Worm (Caenorhabditis elegans): ENCODE data around the gene dop-3.
A peak's percentile ranks its signal among the peaks of the same experiment; 100 is the strongest.

dop-3 gene

DNA sequence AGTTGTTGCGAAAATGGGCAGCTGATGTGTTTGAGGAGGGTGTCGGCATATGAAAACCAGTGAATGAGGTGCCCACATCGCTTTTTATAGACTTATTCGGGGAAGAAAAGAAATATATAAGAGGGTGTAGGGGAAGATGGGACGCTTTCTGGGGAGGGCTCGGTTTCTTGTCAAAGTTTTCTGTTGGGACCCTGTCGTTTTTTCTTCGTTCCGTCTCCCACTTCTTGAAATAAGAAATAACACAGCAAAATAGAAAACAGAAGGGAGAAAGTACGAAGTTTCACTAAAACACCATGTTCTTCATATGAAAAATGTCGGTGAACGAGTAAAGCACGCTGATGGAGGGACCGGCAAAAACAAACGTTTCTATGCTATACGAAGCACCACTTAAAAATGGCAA lies at the start of gene dop-3:
Gene dop-3, minus strand, starts transcription at position 101 of the 400 bp plus-strand sequence.
- no peak for TF ChIP-seq mel-28 (tag; optimal IDR thresholded peaks at IDR 0.05; ENCODE audit: borderline replicate concordance)
- no peak for TF ChIP-seq nhr-179 (tag; optimal IDR thresholded peaks at IDR 0.05)
- TF ChIP-seq Y53G8AR.9 (GFP tag; conservative IDR thresholded peaks at IDR 0.05), result no peak
- no peak for TF ChIP-seq zfh-2 (GFP tag; conservative IDR thresholded peaks at IDR 0.05)
- no peak for TF ChIP-seq cebp-2 (GFP tag; IDR thresholded peaks at IDR 0.05)
- no peak for TF ChIP-seq lir-1 (GFP tag; conservative IDR thresholded peaks at IDR 0.05)
- no peak for TF ChIP-seq madf-6 (GFP tag; IDR thresholded peaks at IDR 0.05)
- no peak for TF ChIP-seq hlh-26 (GFP tag; conservative IDR thresholded peaks at IDR 0.05)
- no peak for TF ChIP-seq hmg-20 (GFP tag; IDR thresholded peaks at IDR 0.05)
- TF ChIP-seq hlh-12 (tag; optimal IDR thresholded peaks at IDR 0.05), result no peak
- TF ChIP-seq C06A6.2 (GFP tag; conservative IDR thresholded peaks at IDR 0.05), result no peak
- no peak for TF ChIP-seq ceh-79 (tag; optimal IDR thresholded peaks at IDR 0.05)
- no peak for TF ChIP-seq pha-4 (tag; optimal IDR thresholded peaks at IDR 0.05)
- no peak for TF ChIP-seq ztf-25 (GFP tag; IDR thresholded peaks at IDR 0.05)

DNA sequence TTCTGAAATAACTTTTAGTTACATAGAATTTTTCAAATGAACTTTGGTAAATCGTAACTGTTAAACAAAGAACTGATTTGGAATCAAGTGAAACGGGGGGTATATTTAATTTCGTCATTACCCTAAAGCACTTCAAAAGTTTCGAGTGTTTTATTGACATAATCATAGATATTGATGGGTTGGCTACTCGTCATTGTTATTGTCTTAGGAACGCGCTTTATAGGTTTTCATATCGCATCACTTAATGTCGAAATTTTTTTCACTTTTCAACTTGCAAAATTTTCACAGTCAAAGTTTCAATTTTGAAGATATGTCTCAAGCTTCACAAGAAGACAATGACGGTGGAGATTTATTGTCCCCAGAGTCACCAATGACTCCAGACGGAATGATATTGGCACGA lies 49.2 kb upstream of the dop-3 start, which contains the start of gene kqt-1:
Gene kqt-1, plus strand, starts transcription at position 301 of the 400 bp plus-strand sequence.
- TF ChIP-seq him-1 (tag; optimal IDR thresholded peaks at IDR 0.05) (no peak), F33H1.4 (GFP tag; IDR thresholded peaks at IDR 0.05) (no peak), lin-26 (GFP tag; IDR thresholded peaks at IDR 0.05) (no peak), die-1 (tag; optimal IDR thresholded peaks at IDR 0.05) (no peak), dpff-1 (tag; optimal IDR thresholded peaks at IDR 0.05) (no peak), ccch-3 (GFP tag; optimal IDR thresholded peaks at IDR 0.05) (no peak), ceh-100 (GFP tag; IDR thresholded peaks at IDR 0.05) (no peak), Y53F4B.3 (GFP tag; IDR thresholded peaks at IDR 0.05) (no peak), lin-35 (GFP tag; optimal IDR thresholded peaks at IDR 0.05) (no peak), pbrm-1 (GFP tag; IDR thresholded peaks at IDR 0.05) (no peak), ceh-79 (tag; optimal IDR thresholded peaks at IDR 0.05) (no peak)

DNA sequence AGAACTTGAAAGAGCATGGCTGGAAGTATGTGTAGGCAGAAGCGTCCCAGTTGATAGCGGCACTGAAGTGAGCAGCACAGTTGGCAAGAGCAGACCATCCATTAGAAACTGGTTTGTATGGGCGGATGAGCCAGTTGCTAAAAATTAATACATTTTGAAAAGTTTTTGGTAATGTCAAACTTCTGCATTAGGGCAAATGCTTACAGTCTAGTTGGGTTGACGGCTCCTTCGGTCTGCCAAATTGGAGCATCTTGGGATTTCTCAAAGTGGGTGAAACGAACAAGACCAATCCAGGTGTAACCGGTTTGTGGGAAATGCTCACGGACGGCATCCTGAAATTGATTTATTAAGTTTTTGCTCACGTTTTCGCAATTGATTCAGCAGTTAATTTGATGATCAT lies 48.1 kb upstream of the dop-3 start:
- TF ChIP-seq tbp1 (GFP tag; optimal IDR thresholded peaks at IDR 0.05) (no peak), B0019.2 (GFP tag; conservative IDR thresholded peaks at IDR 0.05) (no peak), snpc-3.4 (tag; optimal IDR thresholded peaks at IDR 0.05) (no peak), dpff-1 (tag; optimal IDR thresholded peaks at IDR 0.05) (no peak), mes-4 (tag; optimal IDR thresholded peaks at IDR 0.05) (no peak), somi-1 (GFP tag; optimal IDR thresholded peaks at IDR 0.05) (no peak)

DNA sequence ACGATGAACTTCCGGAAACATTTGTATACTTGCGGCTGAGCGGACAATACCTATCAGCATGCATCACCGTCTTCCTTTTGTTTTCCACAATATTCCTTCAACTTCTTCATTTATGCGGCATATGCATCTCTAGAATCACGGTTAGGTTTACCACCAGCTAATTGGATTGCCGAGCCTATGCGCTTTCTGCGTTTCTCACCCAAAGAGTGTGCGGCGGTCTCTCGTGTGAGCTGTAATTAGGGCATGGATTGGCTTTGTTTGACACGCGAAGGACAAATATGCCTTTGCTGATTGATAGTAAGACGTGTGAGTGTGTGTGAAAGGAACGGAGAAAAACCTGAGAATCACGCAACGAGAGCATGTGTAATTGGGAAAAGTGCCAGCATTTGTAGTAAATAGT lies 44.0 kb upstream of the dop-3 start:
- TF ChIP-seq ztf-25 (GFP tag; IDR thresholded peaks at IDR 0.05), result no peak
- TF ChIP-seq dox-1 (GFP tag; IDR thresholded peaks at IDR 0.05), result 0 out of 2 replicates have a peak, but pooled peaks have one; percentile 17

DNA sequence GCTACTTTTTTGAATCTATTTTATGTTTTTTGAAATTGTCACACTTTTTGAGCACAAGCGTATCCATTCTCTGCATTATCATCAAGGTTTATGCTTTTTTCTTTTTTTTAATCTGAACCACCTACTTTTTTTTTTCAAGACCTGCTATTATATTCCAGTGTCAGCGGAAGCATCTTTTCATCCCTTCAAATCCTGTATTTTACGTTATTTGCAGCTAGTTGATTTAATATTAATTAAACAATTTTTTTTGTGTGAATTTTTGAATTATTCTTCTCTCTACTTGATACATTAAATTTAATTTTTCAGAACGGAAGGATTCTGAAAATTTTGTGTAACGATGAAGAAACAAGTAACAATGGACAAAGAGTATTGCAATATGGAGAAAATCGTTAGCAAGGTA lies 40.2 kb upstream of the dop-3 start, which contains the start of gene C25B8.8:
Gene C25B8.8, plus strand, starts transcription at position 301 of the 400 bp plus-strand sequence.
- no peak for TF ChIP-seq egl-18 (GFP tag; IDR thresholded peaks at IDR 0.05)
- TF ChIP-seq F55B11.4 (tag; optimal IDR thresholded peaks at IDR 0.05; ENCODE audit: borderline replicate concordance, insufficient read depth), result no peak
- no peak for TF ChIP-seq T07F8.4 (tag; optimal IDR thresholded peaks at IDR 0.05)
- TF ChIP-seq K11D2.4 (GFP tag; IDR thresholded peaks at IDR 0.05), result no peak
- TF ChIP-seq mxl-1 (tag; optimal IDR thresholded peaks at IDR 0.05), result no peak
- no peak for TF ChIP-seq ztf-18 (tag; optimal IDR thresholded peaks at IDR 0.05)
- TF ChIP-seq let-526 (GFP tag; IDR thresholded peaks at IDR 0.05), result no peak
- no peak for TF ChIP-seq nfyb-1 (GFP tag; IDR thresholded peaks at IDR 0.05)
- no peak for TF ChIP-seq ceh-27 (GFP tag; optimal IDR thresholded peaks at IDR 0.05)
- TF ChIP-seq lin-54 (GFP tag; optimal IDR thresholded peaks at IDR 0.05), result no peak
